Worm (Caenorhabditis elegans) whole organism, midembryonic: ENCODE data around the gene col-179.

ENCODE experiments used
- flt-1 ChIP-seq: fragments of 200-800 bp; sonication (Bioruptor generic); IDR thresholded peaks from 2 replicates; pipeline ENCODE4 v1.3.6; 2022; ENCODE audit warnings: missing genetic modification characterization, missing compliant biosample characterization
- ztf-29 ChIP-seq: fragments of 200-800 bp; sonication (Bioruptor generic); IDR thresholded peaks from 2 replicates; pipeline ENCODE4 v1.3.6; 2022; ENCODE audit warnings: missing genetic modification reagents, missing genetic modification characterization, missing compliant biosample characterization

- no peak for TF ChIP-seq flt-1 (GFP tag; lab: Robert Waterston, UW)
- TF ChIP-seq ztf-29 (GFP tag; lab: Robert Waterston, UW) = no peak
These were observed 14.3 kb downstream of the col-179 start, which contains the start of the genes C34F6.7 and idh-2 for ce11 chrX:11215420-11216050.
